Worm (Caenorhabditis elegans) whole organism, L1 larva: ENCODE data around the gene F25B3.5.

Experiments
- F16B12.6 ChIP-seq: fragments of 150-350 bp; optimal IDR thresholded peaks from 2 replicates; lab custom pipeline; 2014; ENCODE audit warnings: missing biosample characterization, missing genetic modification characterization
- aha-1 ChIP-seq: fragments of 150-350 bp; optimal IDR thresholded peaks from 2 replicates; lab custom pipeline; 2014; ENCODE audit warnings: missing biosample characterization, missing genetic modification characterization
- alr-1 ChIP-seq: fragments of 200-800 bp; sonication (Bioruptor generic); optimal IDR thresholded peaks from 2 replicates; lab custom pipeline; 2018; ENCODE audit warnings: borderline replicate concordance, mild to moderate bottlenecking, missing genetic modification characterization, missing compliant biosample characterization
- ama-1 ChIP-seq: fragments of 150-350 bp; optimal IDR thresholded peaks from 2 replicates; lab custom pipeline; 2014
- blmp-1 ChIP-seq: fragments of 150-350 bp; optimal IDR thresholded peaks from 2 replicates; lab custom pipeline; 2014; ENCODE audit warnings: missing biosample characterization, missing genetic modification characterization
- ceh-63 ChIP-seq: fragments of 200-800 bp; sonication (Bioruptor generic); optimal IDR thresholded peaks from 2 replicates; lab custom pipeline; 2018; ENCODE audit warnings: mild to moderate bottlenecking, missing genetic modification characterization, missing compliant biosample characterization
- ceh-8 ChIP-seq: fragments of 200-800 bp; sonication (Bioruptor generic); optimal IDR thresholded peaks from 2 replicates; lab custom pipeline; 2018; ENCODE audit warnings: mild to moderate bottlenecking, missing genetic modification characterization, moderate library complexity, missing compliant biosample characterization
- ces-1 ChIP-seq: fragments of 150-350 bp; optimal IDR thresholded peaks from 2 replicates; lab custom pipeline; 2014; ENCODE audit warnings: missing biosample characterization, missing genetic modification reagents, missing genetic modification characterization
- dpl-1 ChIP-seq, 3 experiments: fragments of 150-350 bp in 2 of 3; sonication (generic microtip) in 1 of 3; optimal IDR thresholded peaks; 2 replicates each; lab custom pipeline; 2014 to 2017; ENCODE audit warnings: missing biosample characterization in 3 of 3, missing genetic modification characterization in 3 of 3, missing genetic modification reagents in 3 of 3
- efl-1 ChIP-seq, 4 experiments: fragments of 150-350 bp; optimal IDR thresholded peaks in 3 of 4; peaks in 1 of 4; 1 replicate in 1 of 4; 2 replicates in 3 of 4; lab custom pipeline; 2014; ENCODE audit warnings: missing biosample characterization in 2 of 4, missing genetic modification characterization in 2 of 4, missing genetic modification reagents in 2 of 4
- efl-3 ChIP-seq: fragments of 200-800 bp; sonication (Bioruptor generic); optimal IDR thresholded peaks from 2 replicates; lab custom pipeline; 2018; ENCODE audit warnings: mild to moderate bottlenecking, missing genetic modification characterization, missing compliant biosample characterization
- egl-27 ChIP-seq, 2 experiments: fragments of 150-350 bp in 1 of 2; sonication (generic microtip); optimal IDR thresholded peaks; 3 replicates each; lab custom pipeline; 2017 to 2018; ENCODE audit warnings: missing biosample characterization in 2 of 2, missing genetic modification characterization in 2 of 2, missing genetic modification reagents in 2 of 2
- elt-2 ChIP-seq: sonication (generic microtip); optimal IDR thresholded peaks from 2 replicates; lab custom pipeline; 2016; ENCODE audit warnings: missing genetic modification characterization, mild to moderate bottlenecking, inconsistent platforms, missing compliant biosample characterization, missing genetic modification reagents
- elt-3 ChIP-seq, 6 experiments: fragments of 150-350 bp in 1 of 6; sonication (generic microtip); optimal IDR thresholded peaks; 2 replicates each; lab custom pipeline; 2017 to 2018; ENCODE audit warnings: missing biosample characterization in 6 of 6, missing genetic modification characterization in 6 of 6, inconsistent platforms in 1 of 6
- ets-5 ChIP-seq: fragments of 200-800 bp; sonication (Bioruptor generic); IDR thresholded peaks from 2 replicates; pipeline ENCODE4 v1.3.6; 2022; ENCODE audit warnings: missing genetic modification characterization, missing compliant biosample characterization
- fkh-10 ChIP-seq: sonication (generic microtip); optimal IDR thresholded peaks from 2 replicates; lab custom pipeline; 2017; ENCODE audit warnings: missing biosample characterization, missing genetic modification reagents, missing genetic modification characterization
- fkh-8 ChIP-seq: sonication (generic microtip); optimal IDR thresholded peaks from 2 replicates; lab custom pipeline; 2016; ENCODE audit warnings: mild to moderate bottlenecking, missing genetic modification characterization, missing compliant biosample characterization
- fos-1 ChIP-seq: fragments of 150-350 bp; optimal IDR thresholded peaks from 2 replicates; lab custom pipeline; 2014; ENCODE audit warnings: missing biosample characterization, missing genetic modification characterization
- hlh-17 ChIP-seq: fragments of 200-800 bp; sonication (Bioruptor generic); optimal IDR thresholded peaks from 2 replicates; lab custom pipeline; 2018; ENCODE audit warnings: missing genetic modification characterization, mild to moderate bottlenecking, missing compliant biosample characterization, moderate library complexity, borderline replicate concordance
- hlh-4 ChIP-seq: sonication (generic microtip); optimal IDR thresholded peaks from 2 replicates; lab custom pipeline; 2016; ENCODE audit warnings: mild to moderate bottlenecking, missing genetic modification characterization, missing compliant biosample characterization
- hpl-2 ChIP-seq: fragments of 150-350 bp; optimal IDR thresholded peaks from 2 replicates; lab custom pipeline; 2014; ENCODE audit warnings: missing biosample characterization, missing genetic modification reagents, missing genetic modification characterization
- irx-1 ChIP-seq: sonication (generic microtip); optimal IDR thresholded peaks from 2 replicates; lab custom pipeline; 2016; ENCODE audit warnings: missing genetic modification characterization, missing compliant biosample characterization
- lin-35 ChIP-seq, 2 experiments: fragments of 150-350 bp; optimal IDR thresholded peaks; 2 replicates each; lab custom pipeline; 2014; ENCODE audit warnings: missing biosample characterization in 2 of 2, missing genetic modification characterization in 2 of 2, missing genetic modification reagents in 2 of 2
- lsy-2 ChIP-seq, 2 experiments: fragments of 150-350 bp; optimal IDR thresholded peaks; 2 replicates each; lab custom pipeline; 2014; ENCODE audit warnings: missing biosample characterization in 2 of 2, missing genetic modification characterization in 2 of 2
- mab-9 ChIP-seq: fragments of 200-800 bp; sonication (Bioruptor generic); IDR thresholded peaks from 2 replicates; pipeline ENCODE4 v1.3.6; 2022; ENCODE audit warnings: missing genetic modification reagents, missing genetic modification characterization, missing compliant biosample characterization
- mdl-1 ChIP-seq, 2 experiments: fragments of 150-350 bp; optimal IDR thresholded peaks; 2 replicates each; lab custom pipeline; 2014 to 2017; ENCODE audit warnings: missing biosample characterization in 2 of 2, missing genetic modification characterization in 2 of 2, inconsistent platforms in 1 of 2
- mef-2 ChIP-seq: fragments of 150-350 bp; optimal IDR thresholded peaks from 2 replicates; lab custom pipeline; 2014; ENCODE audit warnings: missing biosample characterization, missing genetic modification characterization
- nhr-12 ChIP-seq: sonication (generic microtip); optimal IDR thresholded peaks from 2 replicates; lab custom pipeline; 2017; ENCODE audit warnings: missing biosample characterization, missing genetic modification characterization
- nhr-20 ChIP-seq: sonication (generic microtip); optimal IDR thresholded peaks from 2 replicates; lab custom pipeline; 2016; ENCODE audit warnings: mild to moderate bottlenecking, missing genetic modification characterization, missing compliant biosample characterization
- nhr-237 ChIP-seq: fragments of 150-350 bp; optimal IDR thresholded peaks from 2 replicates; lab custom pipeline; 2014; ENCODE audit warnings: missing biosample characterization, missing genetic modification characterization
- nhr-71 ChIP-seq: sonication (generic microtip); optimal IDR thresholded peaks from 2 replicates; lab custom pipeline; 2016; ENCODE audit warnings: mild to moderate bottlenecking, missing genetic modification characterization, moderate library complexity, missing compliant biosample characterization
- nhr-84 ChIP-seq: sonication (generic microtip); optimal IDR thresholded peaks from 2 replicates; lab custom pipeline; 2017; ENCODE audit warnings: missing biosample characterization, missing genetic modification characterization
- nhr-85 ChIP-seq: sonication (generic microtip); peaks from one replicate; lab custom pipeline; 2016; ENCODE audit warnings: missing genetic modification characterization, inconsistent platforms, missing compliant biosample characterization
- pag-3 ChIP-seq: sonication (generic microtip); optimal IDR thresholded peaks from 2 replicates; lab custom pipeline; 2017; ENCODE audit warnings: missing genetic modification characterization, mild to moderate bottlenecking, missing compliant biosample characterization, antibody characterized with exemption, borderline replicate concordance; ENCODE audit not compliant: insufficient read depth
- pax-3 ChIP-seq: fragments of 200-800 bp; sonication (Bioruptor generic); optimal IDR thresholded peaks from 2 replicates; lab custom pipeline; 2018; ENCODE audit warnings: mild to moderate bottlenecking, missing genetic modification characterization, moderate library complexity, missing compliant biosample characterization
- pqm-1 ChIP-seq: sonication (generic microtip); optimal IDR thresholded peaks from 3 replicates; lab custom pipeline; 2017; ENCODE audit warnings: missing biosample characterization, missing genetic modification characterization
- rnt-1 ChIP-seq: sonication (generic microtip); optimal IDR thresholded peaks from 2 replicates; lab custom pipeline; 2016; ENCODE audit warnings: mild to moderate bottlenecking, missing genetic modification characterization, moderate library complexity, missing compliant biosample characterization
- snpc-4 ChIP-seq: fragments of 150-350 bp; optimal IDR thresholded peaks from 2 replicates; lab custom pipeline; 2014; ENCODE audit warnings: missing biosample characterization, missing genetic modification characterization
- sox-4 ChIP-seq: sonication (generic microtip); optimal IDR thresholded peaks from 2 replicates; lab custom pipeline; 2016; ENCODE audit warnings: missing genetic modification characterization, missing compliant biosample characterization
- sptf-1 ChIP-seq: fragments of 150-350 bp; optimal IDR thresholded peaks from 2 replicates; lab custom pipeline; 2014; ENCODE audit warnings: missing biosample characterization, missing genetic modification characterization
- sup-37 ChIP-seq: fragments of 200-800 bp; sonication (Bioruptor generic); optimal IDR thresholded peaks from 2 replicates; lab custom pipeline; 2018; ENCODE audit warnings: mild to moderate bottlenecking, missing genetic modification characterization, missing compliant biosample characterization
- swsn-7 ChIP-seq: sonication (generic microtip); optimal IDR thresholded peaks from 2 replicates; lab custom pipeline; 2016; ENCODE audit warnings: missing genetic modification characterization, missing compliant biosample characterization
- tbx-2 ChIP-seq: sonication (generic microtip); optimal IDR thresholded peaks from 2 replicates; lab custom pipeline; 2016; ENCODE audit warnings: missing genetic modification characterization, missing compliant biosample characterization
- tlp-1 ChIP-seq: fragments of 150-350 bp; optimal IDR thresholded peaks from 2 replicates; lab custom pipeline; 2014; ENCODE audit warnings: missing biosample characterization, missing genetic modification characterization
- unc-62 ChIP-seq: fragments of 150-350 bp; optimal IDR thresholded peaks from 2 replicates; lab custom pipeline; 2014; ENCODE audit warnings: missing biosample characterization, missing genetic modification reagents, missing genetic modification characterization
- unc-86 ChIP-seq: sonication (generic microtip); optimal IDR thresholded peaks from 2 replicates; lab custom pipeline; 2016; ENCODE audit warnings: missing genetic modification characterization, missing compliant biosample characterization
- zip-4 ChIP-seq: fragments of 200-800 bp; sonication (Bioruptor generic); optimal IDR thresholded peaks from 2 replicates; lab custom pipeline; 2018; ENCODE audit warnings: mild to moderate bottlenecking, missing genetic modification characterization, moderate library complexity, missing compliant biosample characterization
- ztf-11 ChIP-seq, 2 experiments: sonication (generic microtip); optimal IDR thresholded peaks; 2 replicates each; lab custom pipeline; 2016 to 2017; ENCODE audit warnings: missing genetic modification characterization in 2 of 2, missing biosample characterization in 1 of 2, missing compliant biosample characterization in 1 of 2
- ztf-4 ChIP-seq: fragments of 150-350 bp; optimal IDR thresholded peaks from 2 replicates; lab custom pipeline; 2014; ENCODE audit warnings: missing biosample characterization, missing genetic modification characterization

The F25B3.5 gene

DNA sequence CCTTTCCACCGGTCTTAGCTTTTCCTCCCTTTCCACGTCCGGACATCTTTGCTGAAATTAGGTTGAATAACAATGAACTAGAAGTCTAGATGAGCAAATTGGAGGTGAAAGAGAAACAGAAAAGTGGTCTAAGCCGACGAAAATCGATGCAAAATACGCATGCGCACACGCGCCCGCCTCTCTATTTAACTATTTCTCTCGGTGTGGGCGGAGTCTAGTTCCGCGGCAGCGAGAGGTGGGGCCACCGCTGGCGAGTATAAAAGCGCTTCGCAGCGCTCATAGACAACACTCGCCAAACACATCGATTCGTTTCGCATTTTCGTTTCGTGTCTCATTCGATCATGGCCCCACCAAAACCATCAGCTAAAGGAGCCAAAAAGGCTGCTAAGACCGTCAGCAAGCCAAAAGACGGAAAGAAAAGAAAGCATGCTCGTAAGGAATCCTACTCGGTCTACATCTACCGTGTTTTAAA lies 24.8 kb downstream of the F25B3.5 start, which contains the start of the genes his-35 and his-41 (continued):
- TF ChIP-seq F16B12.6 (peak; percentile 28), snpc-4 (tag; lab: Kevin White, UChicago) (peak; percentile 12), ceh-63 (GFP tag; lab: Kevin White, UChicago) (no peak), nhr-85 (no peak), unc-62 (GFP tag; lab: Kevin White, UChicago) (no peak), hlh-17 (GFP tag; lab: Kevin White, UChicago) (no peak), alr-1 (tag; lab: Kevin White, UChicago) (no peak), mab-9 (GFP tag; lab: Robert Waterston, UW) (peak; percentile 45; the same call in 1 of the 2 replicates), ztf-11 (tag; optimal IDR thresholded peaks at IDR 0.05; lab: Kevin White, UChicago) (peak in 1 of 2 experiments; percentile 43), egl-27 (tag; optimal IDR thresholded peaks at IDR 0.05; lab: Kevin White, UChicago) (no peak), ets-5 (no peak), sup-37 (peak; percentile 16), mef-2 (no peak), pqm-1 (tag; lab: Kevin White, UChicago) (no peak), mdl-1 (tag; optimal IDR thresholded peaks at IDR 0.05; lab: Kevin White, UChicago) (peak in 1 of 2 experiments; percentile 39), nhr-71 (tag; lab: Kevin White, UChicago) (peak; percentile 83), nhr-237 (tag; lab: Kevin White, UChicago) (no peak), unc-86 (tag; lab: Kevin White, UChicago) (peak; percentile 59), dpl-1 (GFP tag; optimal IDR thresholded peaks at IDR 0.05; lab: Kevin White, UChicago) (peak; percentile 9 to 45 (median 43)), ztf-4 (tag; lab: Kevin White, UChicago) (no peak), ceh-8 (GFP tag; lab: Kevin White, UChicago) (no peak), aha-1 (tag; lab: Kevin White, UChicago) (no peak), zip-4 (peak; percentile 42), tlp-1 (tag; lab: Kevin White, UChicago) (no peak), lsy-2 (tag; optimal IDR thresholded peaks at IDR 0.05; lab: Kevin White, UChicago) (peak; percentile 33 to 47), elt-3 (tag; optimal IDR thresholded peaks at IDR 0.05; lab: Kevin White, UChicago) (no peak), efl-3 (GFP tag; lab: Kevin White, UChicago) (no peak), ces-1 (no peak), tbx-2 (tag; lab: Kevin White, UChicago) (peak; percentile 69), rnt-1 (tag; lab: Kevin White, UChicago) (peak; percentile 42), lin-35 (GFP tag; optimal IDR thresholded peaks at IDR 0.05; lab: Kevin White, UChicago) (peak; percentile 22 to 57), hlh-4 (tag; lab: Kevin White, UChicago) (no peak), blmp-1 (tag; lab: Kevin White, UChicago) (no peak), swsn-7 (peak; percentile 74), fkh-10 (GFP tag; lab: Kevin White, UChicago) (peak; percentile 8), sptf-1 (tag; lab: Kevin White, UChicago) (no peak), efl-1 (optimal IDR thresholded peaks at IDR 0.05; lab: Kevin White, UChicago) (peak; percentile 60 to 63), efl-1 (GFP tag; optimal IDR thresholded peaks at IDR 0.05 in 1 of 2; lab: Kevin White, UChicago) (peak; percentile 53 to 93), nhr-84 (tag; lab: Kevin White, UChicago) (no peak), ama-1 (lab: Kevin White, UChicago) (peak; percentile 60), fos-1 (tag; lab: Kevin White, UChicago) (peak; percentile 24), pag-3 (no peak)
- TF ChIP-seq, all 84 proteins: peak for 40

DNA sequence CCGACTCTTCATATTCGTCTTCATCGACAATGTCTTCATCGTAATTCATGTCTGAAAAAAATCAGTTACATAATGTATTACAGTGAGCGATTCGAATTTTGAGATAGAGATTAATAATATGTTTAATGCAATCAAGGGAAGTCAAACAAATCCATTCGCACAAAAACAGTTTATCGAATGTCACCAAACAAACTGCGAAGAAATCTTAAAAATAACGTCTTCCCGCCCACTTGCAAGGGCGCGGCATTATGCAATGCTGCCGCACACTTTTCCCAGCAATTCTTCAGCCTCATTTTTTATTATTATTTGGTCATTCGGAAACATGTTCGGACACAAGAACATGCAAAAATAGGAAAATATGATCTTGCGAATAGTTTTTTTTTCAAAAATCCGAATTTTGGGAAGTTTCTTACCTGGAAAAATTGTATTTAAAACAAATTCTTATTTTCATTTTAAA lies 25.9 kb downstream of the F25B3.5 start, which contains the start of gene mdf-1:
TSS of gene mdf-1 (minus strand) at position 51 of the 457 bp plus-strand sequence.
- TF ChIP-seq sup-37 (no peak), snpc-4 (tag; lab: Kevin White, UChicago) (peak; percentile 35), zip-4 (no peak), blmp-1 (tag; lab: Kevin White, UChicago) (peak; percentile 62), ets-5 (no peak), fkh-8 (tag; lab: Kevin White, UChicago) (peak; percentile 57), swsn-7 (peak; percentile 67), irx-1 (tag; lab: Kevin White, UChicago) (peak; percentile 40), fkh-10 (GFP tag; lab: Kevin White, UChicago) (no peak), pax-3 (no peak), nhr-20 (peak; percentile 75), dpl-1 (GFP tag; optimal IDR thresholded peaks at IDR 0.05; lab: Kevin White, UChicago) (peak; percentile 85 to 93 (median 89)), elt-2 (no peak), lin-35 (GFP tag; optimal IDR thresholded peaks at IDR 0.05; lab: Kevin White, UChicago) (peak; percentile 90 to 96), tbx-2 (tag; lab: Kevin White, UChicago) (peak; percentile 60), ces-1 (no peak), sox-4 (tag; lab: Kevin White, UChicago) (no peak), nhr-84 (tag; lab: Kevin White, UChicago) (no peak), efl-3 (GFP tag; lab: Kevin White, UChicago) (no peak), nhr-12 (no peak), hpl-2 (GFP tag; lab: Kevin White, UChicago) (no peak)
